Worm (Caenorhabditis elegans): ENCODE measurements around the gene C03A7.2.

Gene C03A7.2

DNA sequence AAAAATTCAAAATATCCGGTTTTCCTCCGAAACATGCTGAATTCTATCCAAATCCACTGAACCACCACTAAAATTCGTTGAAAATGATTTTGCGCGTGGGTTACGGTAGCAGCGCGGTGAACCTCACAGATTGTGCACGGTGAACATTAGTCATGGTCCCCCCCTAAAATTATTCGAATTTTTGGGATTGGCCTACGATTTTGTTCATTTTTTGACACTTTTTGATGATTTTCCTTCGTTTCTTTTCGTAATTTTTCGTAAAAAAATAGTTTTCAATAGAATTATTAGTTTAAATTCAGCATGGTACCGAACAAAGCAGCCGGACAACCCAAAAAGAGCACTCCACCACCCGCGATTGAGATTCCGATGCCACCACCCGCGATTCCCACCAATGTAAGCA is at the start of gene C03A7.2:
Gene C03A7.2 (plus strand): TSS at position 301 of the 400 bp plus-strand sequence.
- TF ChIP-seq sdz-12 (GFP tag; optimal IDR thresholded peaks at IDR 0.05) = no peak
- TF ChIP-seq attf-4 (tag; optimal IDR thresholded peaks at IDR 0.05) = no peak
- no peak for TF ChIP-seq snpc-1.2 (GFP tag; IDR thresholded peaks at IDR 0.05)
- no peak for TF ChIP-seq nhr-25 (tag; optimal IDR thresholded peaks at IDR 0.05; ENCODE audit: borderline replicate concordance, insufficient read depth)
- no peak for TF ChIP-seq T26A8.4 (GFP tag; IDR thresholded peaks at IDR 0.05)
- TF ChIP-seq hlh-30 (tag; optimal IDR thresholded peaks at IDR 0.05; ENCODE audit: insufficient read depth) = no peak
- TF ChIP-seq ceh-20 (GFP tag; IDR thresholded peaks at IDR 0.05) = no peak
- TF ChIP-seq ceh-28 (tag; optimal IDR thresholded peaks at IDR 0.05) = no peak
- TF ChIP-seq Y75B8A.6 (GFP tag; IDR thresholded peaks at IDR 0.05) = no peak
- no peak for TF ChIP-seq lin-13 (GFP tag; optimal IDR thresholded peaks at IDR 0.05)
- TF ChIP-seq F44E2.7 (GFP tag; IDR thresholded peaks at IDR 0.05) = no peak
- no peak for TF ChIP-seq set-16 (GFP tag; IDR thresholded peaks at IDR 0.05)
- no peak for TF ChIP-seq mxl-2 (GFP tag; conservative IDR thresholded peaks at IDR 0.05)
- no peak for TF ChIP-seq mxl-3 (GFP tag; optimal IDR thresholded peaks at IDR 0.05)
- no peak for TF ChIP-seq tag-97 (GFP tag; IDR thresholded peaks at IDR 0.05)
- no peak for TF ChIP-seq unc-39 (tag; optimal IDR thresholded peaks at IDR 0.05)
- no peak for TF ChIP-seq fos-1 (tag; optimal IDR thresholded peaks at IDR 0.05)

DNA sequence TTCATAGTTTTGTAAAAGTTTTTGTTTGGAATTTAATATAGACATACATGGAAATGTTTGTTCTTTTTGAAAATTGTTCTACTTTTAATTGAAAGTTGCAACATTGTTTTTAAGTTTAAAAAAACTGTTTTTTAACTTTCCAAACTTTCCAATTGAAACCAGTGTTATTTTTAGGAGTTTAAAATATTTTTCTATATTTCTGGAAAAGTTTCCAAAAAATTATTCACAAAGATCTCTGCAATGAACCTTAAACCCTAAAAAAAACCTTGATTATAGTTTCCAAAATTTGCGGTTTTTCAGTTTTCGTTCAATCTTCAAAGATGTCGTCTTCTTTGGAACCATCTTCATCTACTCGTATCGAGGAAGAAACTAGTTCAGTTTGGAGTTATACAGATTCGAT is 49.3 kb upstream of the C03A7.2 start, which contains the start of gene F14F9.4:
Gene F14F9.4 (plus strand): TSS at position 301 of the 400 bp plus-strand sequence.
- no peak for TF ChIP-seq aly-2 (tag; optimal IDR thresholded peaks at IDR 0.05)
- no peak for TF ChIP-seq fkh-10 (GFP tag; optimal IDR thresholded peaks at IDR 0.05)
- TF ChIP-seq lin-38 (GFP tag; IDR thresholded peaks at IDR 0.05) = no peak
- no peak for TF ChIP-seq daf-19 (GFP tag; conservative IDR thresholded peaks at IDR 0.05)
- TF ChIP-seq zfp-3 (GFP tag; conservative IDR thresholded peaks at IDR 0.05) = no peak
- TF ChIP-seq tra-1 (GFP tag; IDR thresholded peaks at IDR 0.05) = no peak
- TF ChIP-seq dmd-8 (GFP tag; IDR thresholded peaks at IDR 0.05) = no peak
- no peak for TF ChIP-seq ztf-11 (tag; optimal IDR thresholded peaks at IDR 0.05)
- TF ChIP-seq ceh-62 (tag; optimal IDR thresholded peaks at IDR 0.05) = no peak
- no peak for TF ChIP-seq ceh-20 (GFP tag; IDR thresholded peaks at IDR 0.05)
- no peak for TF ChIP-seq ces-1 (GFP tag; optimal IDR thresholded peaks at IDR 0.05)
- TF ChIP-seq D1046.2 (GFP tag; IDR thresholded peaks at IDR 0.05) = no peak
- TF ChIP-seq spr-1 (tag; optimal IDR thresholded peaks at IDR 0.05) = no peak
- TF ChIP-seq lin-29 (GFP tag; IDR thresholded peaks at IDR 0.05) = no peak

DNA sequence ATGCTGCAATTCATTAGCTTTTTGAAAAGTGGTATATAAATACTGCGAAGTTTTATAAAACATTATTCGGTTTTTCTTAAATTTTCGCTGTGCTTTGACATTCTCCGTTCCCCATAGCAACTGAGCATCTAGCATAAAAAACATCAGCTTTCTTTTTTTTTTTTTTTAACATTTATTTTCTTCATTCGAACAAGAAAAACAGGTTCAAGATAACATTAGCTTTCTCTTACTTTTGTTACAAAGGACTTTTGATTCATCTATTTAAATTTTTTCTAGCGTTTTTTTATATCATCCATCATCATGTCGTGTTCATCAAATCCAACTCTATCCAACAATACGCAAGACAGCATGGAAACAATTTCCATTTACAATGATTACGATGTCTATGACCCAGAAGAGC is 43.8 kb upstream of the C03A7.2 start, which contains the start of gene F14F9.3:
Gene F14F9.3 (plus strand): TSS at position 301 of the 400 bp plus-strand sequence.
- no peak for TF ChIP-seq set-16 (GFP tag; IDR thresholded peaks at IDR 0.05)
- no peak for TF ChIP-seq vab-7 (GFP tag; IDR thresholded peaks at IDR 0.05)
- no peak for TF ChIP-seq dmd-9 (GFP tag; IDR thresholded peaks at IDR 0.05)
- TF ChIP-seq skn-1 (tag; optimal IDR thresholded peaks at IDR 0.05) = no peak
- no peak for TF ChIP-seq nhr-111 (GFP tag; optimal IDR thresholded peaks at IDR 0.05)
- no peak for TF ChIP-seq mdl-1 (tag; optimal IDR thresholded peaks at IDR 0.05)
- no peak for TF ChIP-seq F49E8.2 (tag; optimal IDR thresholded peaks at IDR 0.05; ENCODE audit: borderline replicate concordance)
- no peak for TF ChIP-seq lin-15B (tag; optimal IDR thresholded peaks at IDR 0.05)
- no peak for TF ChIP-seq pha-4 (GFP tag; IDR thresholded peaks at IDR 0.05)
- no peak for TF ChIP-seq pha-4 (tag; optimal IDR thresholded peaks at IDR 0.05)
- no peak for TF ChIP-seq mdt-29 (GFP tag; IDR thresholded peaks at IDR 0.05)
- TF ChIP-seq zfp-3 (GFP tag; conservative IDR thresholded peaks at IDR 0.05) = no peak
- TF ChIP-seq ces-1 (GFP tag; optimal IDR thresholded peaks at IDR 0.05) = no peak

Measured in whole organism, L4 larva.